Worm (Caenorhabditis elegans) whole organism, early embryonic: ENCODE results near the gene taf-13.

ENCODE experiments used
- B0310.2 ChIP-seq: sonication (generic microtip); optimal IDR thresholded peaks from 2 replicates; lab custom pipeline; 2016; ENCODE audit warnings: mild to moderate bottlenecking, missing genetic modification characterization, missing compliant biosample characterization
- ama-1 ChIP-seq: fragments of 150-350 bp; optimal IDR thresholded peaks from 2 replicates; lab custom pipeline; 2014

- TF ChIP-seq B0310.2: no peak
- TF ChIP-seq ama-1 (lab: Kevin White, UChicago): no peak
These were observed 23.1 kb downstream of the taf-13 start, which contains the start of gene mrps-22 for ce11 chrII:10582318-10582717.
